Fruit fly (Drosophila melanogaster): ENCODE results near the gene heca.

heca gene

DNA sequence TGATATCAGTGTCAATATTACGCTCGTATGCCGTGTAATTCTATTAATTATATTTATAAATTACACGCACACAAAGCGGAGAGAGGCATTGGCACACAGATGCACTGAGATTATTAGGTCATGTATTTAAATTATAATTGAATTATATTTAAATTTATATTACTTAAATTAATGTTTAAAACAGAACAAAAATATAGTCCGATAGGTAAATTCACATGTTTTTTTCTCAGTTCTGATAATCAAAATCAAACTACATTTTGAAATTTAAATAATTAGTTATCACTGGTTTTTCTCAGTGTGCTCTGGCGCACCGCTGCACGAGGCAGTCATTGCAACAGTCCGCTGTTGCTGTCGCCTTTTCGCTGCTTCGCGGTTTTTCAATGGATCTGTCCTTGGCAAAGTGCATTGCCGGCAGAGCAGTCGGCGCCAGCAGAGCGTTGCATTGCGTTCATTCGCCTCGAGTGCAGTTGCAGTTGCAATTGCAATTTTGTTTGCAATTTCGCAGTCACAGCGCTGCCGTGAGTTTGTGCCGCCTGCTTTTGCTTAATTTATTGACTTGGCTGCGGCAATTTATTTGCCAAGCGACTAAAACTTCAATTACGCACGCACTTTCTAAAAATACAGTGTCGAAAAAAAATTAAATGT, 15.9 kb downstream of the heca start (continued):
- TF ChIP-seq CG12155 (GFP tag; optimal IDR thresholded peaks at IDR 0.05) (no peak), toy (GFP tag; IDR thresholded peaks at IDR 0.05) (no peak), cg (GFP tag; optimal IDR thresholded peaks at IDR 0.05) (no peak), seq (GFP tag; IDR thresholded peaks at IDR 0.05) (no peak), CG11696 (GFP tag; IDR thresholded peaks at IDR 0.05) (no peak), chn (GFP tag; optimal IDR thresholded peaks at IDR 0.05) (no peak), ewg (GFP tag; optimal IDR thresholded peaks at IDR 0.05) (no peak), CkIIα-i1 (GFP tag; IDR thresholded peaks at IDR 0.05) (no peak), CG3407 (GFP tag; optimal IDR thresholded peaks at IDR 0.05) (no peak), lmd (GFP tag; IDR thresholded peaks at IDR 0.05) (no peak), Hey (tag; optimal IDR thresholded peaks at IDR 0.05) (no peak), Hr51 (GFP tag; optimal IDR thresholded peaks at IDR 0.05) (peak in 1 of 2 experiments; percentile 15), nmo (GFP tag; optimal IDR thresholded peaks at IDR 0.05) (peak; percentile 21), eve (GFP tag; optimal IDR thresholded peaks at IDR 0.05) (no peak), CHES-1-like (GFP tag; optimal IDR thresholded peaks at IDR 0.05) (no peak), CG3065 (GFP tag; optimal IDR thresholded peaks at IDR 0.05) (no peak), unpg (GFP tag; optimal IDR thresholded peaks at IDR 0.05) (peak; percentile 42), CG8478 (optimal IDR thresholded peaks at IDR 0.05) (no peak), CG2678 (tag; optimal IDR thresholded peaks at IDR 0.05) (peak; percentile 2), CG13424 (tag; optimal IDR thresholded peaks at IDR 0.05) (no peak), cas (GFP tag; IDR thresholded peaks at IDR 0.05) (no peak), onecut (GFP tag; IDR thresholded peaks at IDR 0.05) (no peak), bowl (GFP tag; IDR thresholded peaks at IDR 0.05) (no peak), so (GFP tag; IDR thresholded peaks at IDR 0.05) (no peak), CG16813 (GFP tag; IDR thresholded peaks at IDR 0.05; ENCODE audit: partially characterized antibody) (no peak), MBD-R2 (GFP tag; IDR thresholded peaks at IDR 0.05) (no peak), Antp (GFP tag; optimal IDR thresholded peaks at IDR 0.05) (no peak), tin (GFP tag; optimal IDR thresholded peaks at IDR 0.05) (no peak), sob (GFP tag; IDR thresholded peaks at IDR 0.05) (no peak), Nf-YB (GFP tag; optimal IDR thresholded peaks at IDR 0.05) (no peak), pnt (GFP tag; optimal IDR thresholded peaks at IDR 0.05) (no peak), Drgx (GFP tag; IDR thresholded peaks at IDR 0.05) (peak; percentile 95), salm (tag; optimal IDR thresholded peaks at IDR 0.05) (no peak), wor (GFP tag; IDR thresholded peaks at IDR 0.05) (no peak), CG6654 (GFP tag; optimal IDR thresholded peaks at IDR 0.05) (no peak), br (optimal IDR thresholded peaks at IDR 0.05) (no peak), CG32767 (GFP tag; IDR thresholded peaks at IDR 0.05) (no peak), eyg (GFP tag; optimal IDR thresholded peaks at IDR 0.05) (no peak), CG6254 (GFP tag; optimal IDR thresholded peaks at IDR 0.05) (no peak), CG14050 (GFP tag; IDR thresholded peaks at IDR 0.05) (no peak), CG6765 (GFP tag; optimal IDR thresholded peaks at IDR 0.05) (no peak), Ssrp (tag; optimal IDR thresholded peaks at IDR 0.05) (peak; percentile 41), Myb (GFP tag; optimal IDR thresholded peaks at IDR 0.05) (no peak), CG15269 (tag; optimal IDR thresholded peaks at IDR 0.05) (no peak), danr (GFP tag; IDR thresholded peaks at IDR 0.05) (no peak), CG42726 (GFP tag; IDR thresholded peaks at IDR 0.05; ENCODE audit: partially characterized antibody) (no peak), CG13775 (GFP tag; optimal IDR thresholded peaks at IDR 0.05) (no peak), vnd (GFP tag; IDR thresholded peaks at IDR 0.05; ENCODE audit: partially characterized antibody) (no peak), dysf (GFP tag; IDR thresholded peaks at IDR 0.05) (0 out of 3 replicates have a peak, but pooled peaks have one; percentile 27), CG2889 (GFP tag; IDR thresholded peaks at IDR 0.05) (no peak), lov (optimal IDR thresholded peaks at IDR 0.05) (no peak), lov (GFP tag; IDR thresholded peaks at IDR 0.05) (0 out of 3 replicates have a peak, but pooled peaks have one; percentile 42)
